Worm (Caenorhabditis elegans): ENCODE data around the gene ZK669.5.

DNA sequence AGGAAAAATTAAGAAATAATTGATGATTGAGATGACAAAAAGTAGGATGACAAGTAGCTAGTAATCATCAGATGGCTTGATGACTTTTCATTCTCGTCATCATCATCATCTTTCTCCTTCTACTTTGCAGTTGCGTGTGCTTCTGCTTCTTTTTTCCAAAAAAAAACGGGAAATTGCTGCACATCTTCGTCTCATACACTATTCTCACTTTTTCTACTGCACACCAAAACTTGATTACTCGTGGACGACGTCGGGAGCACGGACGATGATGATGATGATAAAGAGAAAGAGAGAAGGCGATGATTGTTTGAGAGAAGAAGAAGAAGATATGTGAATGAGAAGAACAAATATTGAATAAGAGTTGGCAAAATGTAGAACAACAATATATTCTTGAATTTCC lies 25.5 kb downstream of the ZK669.5 start:
- TF ChIP-seq ceh-9 (tag; optimal IDR thresholded peaks at IDR 0.05): no peak
- no peak for TF ChIP-seq nhr-11 (tag; optimal IDR thresholded peaks at IDR 0.05)

Data from whole organism, late embryonic.